Worm (Caenorhabditis elegans): ENCODE data around the gene D1005.4.

The D1005.4 gene

ce11 chrX:1504529-1505080 is 19.0 kb upstream of the D1005.4 start:
- TF ChIP-seq nhr-47 (tag; optimal IDR thresholded peaks at IDR 0.05) = peak; percentile 92
- peak; percentile 90 for TF ChIP-seq blmp-1 (tag; optimal IDR thresholded peaks at IDR 0.05)
- TF ChIP-seq alr-1 (tag; optimal IDR thresholded peaks at IDR 0.05; ENCODE audit: borderline replicate concordance) = no peak
- peak; percentile 98 for TF ChIP-seq elt-2 (tag; optimal IDR thresholded peaks at IDR 0.05)
- TF ChIP-seq aly-2 (tag; optimal IDR thresholded peaks at IDR 0.05) = no peak
- peak; percentile 82 for TF ChIP-seq lin-39 (tag; optimal IDR thresholded peaks at IDR 0.05)
- no peak for TF ChIP-seq unc-86 (tag; optimal IDR thresholded peaks at IDR 0.05)
- no peak for TF ChIP-seq nhr-84 (tag; optimal IDR thresholded peaks at IDR 0.05)
- no peak for TF ChIP-seq fkh-4 (tag; optimal IDR thresholded peaks at IDR 0.05; ENCODE audit: borderline replicate concordance)
- peak; percentile 90 for TF ChIP-seq hpl-2 (GFP tag; optimal IDR thresholded peaks at IDR 0.05)
- TF ChIP-seq lin-35 (GFP tag; optimal IDR thresholded peaks at IDR 0.05) = peak; percentile 58 to 92
- TF ChIP-seq Y116A8C.19 (tag; optimal IDR thresholded peaks at IDR 0.05; ENCODE audit: borderline replicate concordance) = no peak
- TF ChIP-seq F16B12.6 (tag; optimal IDR thresholded peaks at IDR 0.05) = peak; percentile 15
- TF ChIP-seq xbp-1 (tag; optimal IDR thresholded peaks at IDR 0.05) = peak; percentile 82
- TF ChIP-seq irx-1 (tag; optimal IDR thresholded peaks at IDR 0.05) = peak; percentile 91
- TF ChIP-seq nhr-28 (tag; optimal IDR thresholded peaks at IDR 0.05) = no peak
- TF ChIP-seq ztf-4 (tag; optimal IDR thresholded peaks at IDR 0.05) = peak; percentile 82
- no peak for TF ChIP-seq fkh-10 (GFP tag; optimal IDR thresholded peaks at IDR 0.05)
- no peak for TF ChIP-seq pqm-1 (tag; optimal IDR thresholded peaks at IDR 0.05)
- TF ChIP-seq ets-5 (GFP tag; IDR thresholded peaks at IDR 0.05) = no peak
- no peak for TF ChIP-seq nhr-12 (tag; optimal IDR thresholded peaks at IDR 0.05)
- TF ChIP-seq efl-3 (GFP tag; optimal IDR thresholded peaks at IDR 0.05) = peak; percentile 35
- no peak for TF ChIP-seq mef-2 (tag; optimal IDR thresholded peaks at IDR 0.05)
- peak; percentile 85 for TF ChIP-seq swsn-7 (tag; optimal IDR thresholded peaks at IDR 0.05)
- peak; percentile 82 to 96 for TF ChIP-seq lsy-2 (tag; optimal IDR thresholded peaks at IDR 0.05)
- TF ChIP-seq dsc-1 (tag; optimal IDR thresholded peaks at IDR 0.05) = no peak
- TF ChIP-seq jun-1 (tag; optimal IDR thresholded peaks at IDR 0.05) = peak; percentile 70
- TF ChIP-seq fkh-8 (tag; optimal IDR thresholded peaks at IDR 0.05) = peak; percentile 17
- no peak for TF ChIP-seq ceh-8 (GFP tag; optimal IDR thresholded peaks at IDR 0.05)
- no peak for TF ChIP-seq sptf-1 (tag; optimal IDR thresholded peaks at IDR 0.05)
- peak; percentile 96 for TF ChIP-seq unc-130 (tag; optimal IDR thresholded peaks at IDR 0.05)
- TF ChIP-seq egl-13 (tag; optimal IDR thresholded peaks at IDR 0.05) = no peak
- peak; percentile 75 for TF ChIP-seq nhr-11 (tag; optimal IDR thresholded peaks at IDR 0.05)
- TF ChIP-seq C34B4.2 (tag; optimal IDR thresholded peaks at IDR 0.05) = peak; percentile 68
- TF ChIP-seq mab-9 (GFP tag; IDR thresholded peaks at IDR 0.05) = peak; percentile 78; the same call in 1 of the 2 replicates
- TF ChIP-seq rnt-1 (tag; optimal IDR thresholded peaks at IDR 0.05) = peak; percentile 91
- peak; percentile 62 to 75 (median 66) for TF ChIP-seq dpl-1 (GFP tag; optimal IDR thresholded peaks at IDR 0.05)
- peak; percentile 92 for TF ChIP-seq lin-13 (GFP tag; optimal IDR thresholded peaks at IDR 0.05)
- no peak for TF ChIP-seq ceh-90 (tag; optimal IDR thresholded peaks at IDR 0.05)
- peak; percentile 46 for TF ChIP-seq hlh-17 (GFP tag; optimal IDR thresholded peaks at IDR 0.05; ENCODE audit: borderline replicate concordance)
- TF ChIP-seq elt-3 (tag; optimal IDR thresholded peaks at IDR 0.05) = peak; percentile 34 to 100 (median 85)
- peak; percentile 76 for TF ChIP-seq C04F5.9 (tag; optimal IDR thresholded peaks at IDR 0.05)
- peak in 1 of 3 experiments; percentile 2 for TF ChIP-seq ceh-82 (tag; optimal IDR thresholded peaks at IDR 0.05)
- peak; percentile 84 for TF ChIP-seq pax-3 (tag; optimal IDR thresholded peaks at IDR 0.05)
- TF ChIP-seq nhr-77 (tag; optimal IDR thresholded peaks at IDR 0.05) = peak; percentile 86
- TF ChIP-seq nhr-85 (tag) = peak; percentile 100
- TF ChIP-seq nhr-90 (tag; optimal IDR thresholded peaks at IDR 0.05; ENCODE audit: poor library complexity) = peak; percentile 98
- peak; percentile 88 for TF ChIP-seq lir-3 (tag; optimal IDR thresholded peaks at IDR 0.05; ENCODE audit: poor library complexity)
- no peak for TF ChIP-seq ceh-63 (GFP tag; optimal IDR thresholded peaks at IDR 0.05)
- TF ChIP-seq skn-1 (tag; optimal IDR thresholded peaks at IDR 0.05) = peak; percentile 95
- peak; percentile 69 to 75 for TF ChIP-seq efl-1 (optimal IDR thresholded peaks at IDR 0.05)
- TF ChIP-seq efl-1 (GFP tag; optimal IDR thresholded peaks at IDR 0.05 in 1 of 2) = peak; percentile 47 to 97

All from whole organism, L1 larva.